Fruit fly (Drosophila melanogaster): Measurements from ENCODE around the gene CG14780.

The CG14780 gene

DNA sequence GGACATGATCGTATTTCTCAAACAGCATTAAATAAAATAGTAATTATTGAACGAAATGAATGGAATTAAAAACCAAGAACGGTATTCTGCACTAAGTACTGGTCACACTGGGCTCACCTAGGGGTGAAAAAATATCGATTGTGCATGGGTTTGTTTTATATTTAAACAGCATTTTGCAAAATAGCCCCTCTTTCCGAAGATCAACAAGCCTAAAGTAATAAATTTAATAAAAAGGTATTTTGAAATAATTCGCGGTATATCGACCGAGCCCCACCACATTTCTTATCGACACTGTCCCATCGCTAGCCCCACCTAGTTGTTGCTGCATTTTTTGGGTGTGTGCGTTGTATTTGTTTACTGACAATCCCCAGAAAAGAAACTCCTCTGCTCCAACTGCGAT lies 1.8 kb upstream of the CG14780 start, which contains the start of gene pck (continued):
- TF ChIP-seq sc (optimal IDR thresholded peaks at IDR 0.05): no peak
- no peak for TF ChIP-seq sc (GFP tag; optimal IDR thresholded peaks at IDR 0.05)
- peak; percentile 67 for TF ChIP-seq Scr (GFP tag; IDR thresholded peaks at IDR 0.05; ENCODE audit: partially characterized antibody)
- peak; percentile 55 for TF ChIP-seq ttk (GFP tag; IDR thresholded peaks at IDR 0.05)
- TF ChIP-seq Hmr (GFP tag; optimal IDR thresholded peaks at IDR 0.05): peak; percentile 51
- no peak for TF ChIP-seq Hmx (GFP tag; optimal IDR thresholded peaks at IDR 0.05)
- peak; percentile 52 for TF ChIP-seq CG33213 (GFP tag; optimal IDR thresholded peaks at IDR 0.05)
- peak in 1 of 2 experiments; percentile 64 for TF ChIP-seq chif (GFP tag; optimal IDR thresholded peaks at IDR 0.05)
- TF ChIP-seq onecut (GFP tag; IDR thresholded peaks at IDR 0.05): peak; percentile 52
- no peak for TF ChIP-seq tap (tag; optimal IDR thresholded peaks at IDR 0.05)
- peak; percentile 8 for TF ChIP-seq CG7928 (GFP tag; optimal IDR thresholded peaks at IDR 0.05)
- TF ChIP-seq Vsx1 (GFP tag; optimal IDR thresholded peaks at IDR 0.05): no peak
- peak; percentile 65 for TF ChIP-seq CG13287 (GFP tag; IDR thresholded peaks at IDR 0.05; ENCODE audit: partially characterized antibody)
- peak; percentile 60; the same call in 2 of the 4 replicates for TF ChIP-seq Dll (GFP tag; IDR thresholded peaks at IDR 0.05; ENCODE audit: partially characterized antibody)
- peak; percentile 83 for TF ChIP-seq chn (GFP tag; optimal IDR thresholded peaks at IDR 0.05)
- TF ChIP-seq CG34422 (GFP tag; IDR thresholded peaks at IDR 0.05): peak; percentile 70; the same call in 2 of the 3 replicates
- peak; percentile 70 for TF ChIP-seq slbo (GFP tag; IDR thresholded peaks at IDR 0.05)
- no peak for TF ChIP-seq hb (GFP tag; IDR thresholded peaks at IDR 0.05; ENCODE audit: partially characterized antibody)
- peak; percentile 73 for TF ChIP-seq ken (GFP tag; IDR thresholded peaks at IDR 0.05)
- peak; percentile 32 for TF ChIP-seq tx (GFP tag; optimal IDR thresholded peaks at IDR 0.05)
- peak; percentile 61 for TF ChIP-seq Gug (GFP tag; IDR thresholded peaks at IDR 0.05)
- TF ChIP-seq ssp (GFP tag; IDR thresholded peaks at IDR 0.05): peak; percentile 38; the same call in 1 of the 2 replicates
- TF ChIP-seq CG9817 (tag; optimal IDR thresholded peaks at IDR 0.05): peak; percentile 36
- TF ChIP-seq Sox102F (GFP tag; optimal IDR thresholded peaks at IDR 0.05): peak; percentile 67
- TF ChIP-seq Mrtf (GFP tag; IDR thresholded peaks at IDR 0.05): 0 out of 3 replicates have a peak, but pooled peaks have one; percentile 10
- peak; percentile 22; the same call in 1 of the 2 replicates for TF ChIP-seq CG11696 (GFP tag; IDR thresholded peaks at IDR 0.05)
- peak; percentile 61 for TF ChIP-seq bab2 (GFP tag; optimal IDR thresholded peaks at IDR 0.05)
- no peak for TF ChIP-seq CG12769 (tag; optimal IDR thresholded peaks at IDR 0.05)
- no peak for TF ChIP-seq CG8359 (GFP tag; optimal IDR thresholded peaks at IDR 0.05; ENCODE audit: borderline replicate concordance)
- no peak for TF ChIP-seq Sox100B (GFP tag; optimal IDR thresholded peaks at IDR 0.05)
- TF ChIP-seq lola (GFP tag; optimal IDR thresholded peaks at IDR 0.05): peak in 1 of 3 experiments; percentile 48
- peak; percentile 44; the same call in 1 of the 2 replicates for TF ChIP-seq lmd (GFP tag; IDR thresholded peaks at IDR 0.05)
- TF ChIP-seq CG11247 (GFP tag; IDR thresholded peaks at IDR 0.05): 0 out of 2 replicates have a peak, but pooled peaks have one; percentile 42
- peak; percentile 63 for TF ChIP-seq gfzf (GFP tag; optimal IDR thresholded peaks at IDR 0.05)
- TF ChIP-seq Neu2 (GFP tag; optimal IDR thresholded peaks at IDR 0.05; ENCODE audit: borderline replicate concordance): peak; percentile 1
- TF ChIP-seq CG4404 (GFP tag; IDR thresholded peaks at IDR 0.05): peak; percentile 42; the same call in 1 of the 2 replicates
- TF ChIP-seq pum (GFP tag; optimal IDR thresholded peaks at IDR 0.05): peak; percentile 65
- peak; percentile 25 for TF ChIP-seq CG13296 (GFP tag; optimal IDR thresholded peaks at IDR 0.05)
- no peak; the same call in 1 of the 2 replicates for TF ChIP-seq Bgb (GFP tag; IDR thresholded peaks at IDR 0.05; ENCODE audit: partially characterized antibody)
- peak; percentile 34 for TF ChIP-seq Meics (GFP tag; optimal IDR thresholded peaks at IDR 0.05)
- TF ChIP-seq jigr1 (GFP tag; IDR thresholded peaks at IDR 0.05): no peak
- TF ChIP-seq stwl (tag; optimal IDR thresholded peaks at IDR 0.05): peak; percentile 42
- no peak for TF ChIP-seq CG11695 (GFP tag; IDR thresholded peaks at IDR 0.05)
- TF ChIP-seq CG15011 (GFP tag; optimal IDR thresholded peaks at IDR 0.05): no peak
- TF ChIP-seq Jarid2 (GFP tag; optimal IDR thresholded peaks at IDR 0.05): no peak
- TF ChIP-seq fd3F (GFP tag; optimal IDR thresholded peaks at IDR 0.05): no peak
- no peak for TF ChIP-seq rib (GFP tag; IDR thresholded peaks at IDR 0.05)
- TF ChIP-seq Abd-B (GFP tag; optimal IDR thresholded peaks at IDR 0.05): peak; percentile 38
- TF ChIP-seq Side (GFP tag; optimal IDR thresholded peaks at IDR 0.05): peak; percentile 77
- TF ChIP-seq peb (GFP tag; IDR thresholded peaks at IDR 0.05): no peak

All from whole organism, embryonic.